Fruit fly (Drosophila melanogaster) whole organism, embryonic: ENCODE results near the gene Doc2.

Experiments
- ATbp ChIP-seq: fragments of 200-800 bp; sonication (Bioruptor generic); optimal IDR thresholded peaks from 2 replicates; lab custom pipeline; 2017; ENCODE audit warnings: missing biosample characterization, mild to moderate bottlenecking, missing genetic modification characterization, missing genetic modification reagents
- BEAF-32 ChIP-seq: fragments of 200-800 bp; sonication (Bioruptor generic); optimal IDR thresholded peaks from 3 replicates; lab custom pipeline; 2017; ENCODE audit warnings: missing biosample characterization, missing genetic modification characterization, mild to moderate bottlenecking, moderate library complexity, missing genetic modification reagents
- CG10321 ChIP-seq: fragments of 200-800 bp; sonication (Bioruptor generic); IDR thresholded peaks from 2 replicates; pipeline ENCODE4 v1.3.6; 2022; ENCODE audit warnings: missing biosample characterization, missing genetic modification characterization
- CG10431 ChIP-seq: fragments of 200-800 bp; sonication (Bioruptor generic); optimal IDR thresholded peaks from 3 replicates; lab custom pipeline; 2018; ENCODE audit warnings: missing biosample characterization, mild to moderate bottlenecking, missing genetic modification characterization
- CG16813 ChIP-seq: fragments of 200-800 bp; sonication (Bioruptor generic); IDR thresholded peaks from 3 replicates; pipeline ENCODE4 v1.3.6; 2022; ENCODE audit warnings: missing biosample characterization, missing genetic modification characterization; ENCODE audit not compliant: partially characterized antibody
- CG17385 ChIP-seq: fragments of 200-800 bp; sonication (Bioruptor generic); optimal IDR thresholded peaks from 3 replicates; lab custom pipeline; 2018; ENCODE audit warnings: missing biosample characterization, mild to moderate bottlenecking, missing genetic modification characterization
- CG31224 ChIP-seq: fragments of 200-800 bp; sonication (Bioruptor generic); IDR thresholded peaks from 2 replicates; pipeline ENCODE4 v1.3.6; 2022; ENCODE audit warnings: missing biosample characterization, missing genetic modification characterization
- CG3407 ChIP-seq: fragments of 200-800 bp; sonication (Bioruptor generic); optimal IDR thresholded peaks from 2 replicates; lab custom pipeline; 2018; ENCODE audit warnings: missing biosample characterization, mild to moderate bottlenecking, missing genetic modification characterization
- CG3847 ChIP-seq: fragments of 200-800 bp; sonication (Bioruptor generic); IDR thresholded peaks from 2 replicates; pipeline ENCODE4 v1.3.6; 2022; ENCODE audit warnings: missing biosample characterization, missing genetic modification characterization
- CG4360 ChIP-seq: fragments of 200-800 bp; sonication (Bioruptor generic); IDR thresholded peaks from 2 replicates; pipeline ENCODE4 v1.3.6; 2022; ENCODE audit warnings: missing biosample characterization, missing genetic modification characterization
- CG4617 ChIP-seq: fragments of 200-800 bp; sonication (Bioruptor generic); optimal IDR thresholded peaks from 3 replicates; lab custom pipeline; 2016; ENCODE audit warnings: missing biosample characterization, missing genetic modification characterization, borderline replicate concordance
- CG4820 ChIP-seq: fragments of 200-800 bp; sonication (Bioruptor generic); optimal IDR thresholded peaks from 3 replicates; lab custom pipeline; 2016; ENCODE audit warnings: missing biosample characterization, missing genetic modification characterization
- CG7271 ChIP-seq: fragments of 200-800 bp; sonication (Bioruptor generic); optimal IDR thresholded peaks from 2 replicates; lab custom pipeline; 2018; ENCODE audit warnings: missing biosample characterization, mild to moderate bottlenecking, missing genetic modification characterization, moderate library complexity
- CG7786 ChIP-seq: fragments of 200-800 bp; sonication (Bioruptor generic); optimal IDR thresholded peaks from 2 replicates; lab custom pipeline; 2016; ENCODE audit warnings: missing biosample characterization, missing genetic modification characterization
- CG7963 ChIP-seq: fragments of 200-800 bp; sonication (Bioruptor generic); IDR thresholded peaks from 3 replicates; pipeline ENCODE4 v1.3.6; 2022; ENCODE audit warnings: missing biosample characterization, missing genetic modification characterization; ENCODE audit not compliant: partially characterized antibody
- CG8089 ChIP-seq: fragments of 200-800 bp; sonication (Bioruptor generic); optimal IDR thresholded peaks from 3 replicates; lab custom pipeline; 2016; ENCODE audit warnings: missing biosample characterization, missing genetic modification characterization
- CG8924 ChIP-seq: fragments of 200-800 bp; optimal IDR thresholded peaks from 3 replicates; lab custom pipeline; 2019; ENCODE audit warnings: missing biosample characterization, mild to moderate bottlenecking, missing genetic modification characterization, moderate library complexity
- CTCF ChIP-seq: fragments of 200-800 bp; sonication (Bioruptor generic); optimal IDR thresholded peaks from 2 replicates; lab custom pipeline; 2017; ENCODE audit warnings: missing biosample characterization, mild to moderate bottlenecking, missing genetic modification characterization, moderate library complexity
- HLH3B ChIP-seq: fragments of 200-800 bp; sonication (Bioruptor generic); IDR thresholded peaks from 2 replicates; pipeline ENCODE4 v1.3.6; 2022; ENCODE audit warnings: missing biosample characterization, missing genetic modification characterization
- HLHmδ ChIP-seq: fragments of 200-800 bp; sonication (Bioruptor generic); optimal IDR thresholded peaks from 2 replicates; lab custom pipeline; 2018; ENCODE audit warnings: missing biosample characterization, mild to moderate bottlenecking, missing genetic modification characterization, moderate library complexity
- HmgZ ChIP-seq: fragments of 200-800 bp; sonication (Bioruptor generic); optimal IDR thresholded peaks from 2 replicates; lab custom pipeline; 2018; ENCODE audit warnings: missing biosample characterization, mild to moderate bottlenecking, missing genetic modification characterization
- MESR4 ChIP-seq: fragments of 200-800 bp; sonication (Bioruptor generic); optimal IDR thresholded peaks from 2 replicates; lab custom pipeline; 2018; ENCODE audit warnings: missing biosample characterization, mild to moderate bottlenecking, missing genetic modification characterization, moderate library complexity
- Med ChIP-seq: fragments of 200-800 bp; sonication (Bioruptor generic); peaks from one replicate; lab custom pipeline; 2016; ENCODE audit warnings: missing biosample characterization, missing genetic modification characterization, mild to moderate bottlenecking, inconsistent platforms, moderate library complexity
- Myb ChIP-seq: fragments of 200-800 bp; sonication (Bioruptor generic); optimal IDR thresholded peaks from 2 replicates; lab custom pipeline; 2016; ENCODE audit warnings: missing biosample characterization, missing genetic modification characterization
- Opbp ChIP-seq: fragments of 200-800 bp; sonication (Bioruptor generic); IDR thresholded peaks from 3 replicates; pipeline ENCODE4 v1.3.6; 2022; ENCODE audit warnings: missing biosample characterization, missing genetic modification characterization; ENCODE audit not compliant: partially characterized antibody
- Scr ChIP-seq: fragments of 200-800 bp; sonication (Bioruptor generic); IDR thresholded peaks from 2 replicates; pipeline ENCODE4 v1.3.6; 2022; ENCODE audit warnings: missing biosample characterization, missing genetic modification characterization; ENCODE audit not compliant: partially characterized antibody
- Taf1 ChIP-seq: fragments of 200-800 bp; sonication (Bioruptor generic); IDR thresholded peaks from 2 replicates; pipeline ENCODE4 v1.3.6; 2022; ENCODE audit warnings: missing biosample characterization, missing genetic modification characterization
- Trl ChIP-seq, 3 experiments: fragments of >200 bp in 2 of 3; fragments of 200-800 bp in 1 of 3; sonication (Bioruptor generic) in 1 of 3; optimal IDR thresholded peaks; 2 replicates in 1 of 3; 3 replicates in 2 of 3; lab custom pipeline; 2016 to 2017; ENCODE audit warnings: missing biosample characterization in 1 of 3, missing genetic modification characterization in 1 of 3
- ac ChIP-seq: fragments of 200-800 bp; sonication (Bioruptor generic); optimal IDR thresholded peaks from 3 replicates; lab custom pipeline; 2017; ENCODE audit warnings: missing biosample characterization, mild to moderate bottlenecking, missing genetic modification characterization
- bbx ChIP-seq: fragments of 200-800 bp; sonication (Bioruptor generic); IDR thresholded peaks from 2 replicates; pipeline ENCODE4 v1.3.6; 2022; ENCODE audit warnings: missing biosample characterization, missing genetic modification characterization; ENCODE audit not compliant: partially characterized antibody
- cato ChIP-seq: fragments of 200-800 bp; sonication (Bioruptor generic); optimal IDR thresholded peaks from 2 replicates; lab custom pipeline; 2016; ENCODE audit warnings: missing biosample characterization, missing genetic modification characterization, borderline replicate concordance
- ci ChIP-seq: fragments of 200-800 bp; sonication (Bioruptor generic); IDR thresholded peaks from 3 replicates; pipeline ENCODE4 v1.3.6; 2022; ENCODE audit warnings: missing biosample characterization, missing genetic modification characterization
- crc ChIP-seq: fragments of 200-800 bp; sonication (Bioruptor generic); optimal IDR thresholded peaks from 2 replicates; lab custom pipeline; 2016; ENCODE audit warnings: missing biosample characterization, missing genetic modification characterization
- crp ChIP-seq, 2 experiments: fragments of 200-800 bp; sonication (Bioruptor generic); optimal IDR thresholded peaks; 2 replicates in 1 of 2; 3 replicates in 1 of 2; lab custom pipeline; 2017; ENCODE audit warnings: missing biosample characterization in 2 of 2, missing genetic modification characterization in 2 of 2, mild to moderate bottlenecking in 1 of 2, moderate library complexity in 1 of 2
- dysf ChIP-seq: fragments of 200-800 bp; sonication (Bioruptor generic); IDR thresholded peaks from 3 replicates; pipeline ENCODE4 v1.3.6; 2022; ENCODE audit warnings: missing biosample characterization, missing genetic modification characterization
- en ChIP-seq: fragments of 200-800 bp; sonication (Bioruptor generic); optimal IDR thresholded peaks from 2 replicates; lab custom pipeline; 2016; ENCODE audit warnings: missing biosample characterization, missing genetic modification characterization
- ftz-f1 ChIP-seq: fragments of 200-800 bp; sonication (Bioruptor generic); optimal IDR thresholded peaks from 2 replicates; lab custom pipeline; 2016; ENCODE audit warnings: missing biosample characterization, missing genetic modification characterization
- hb ChIP-seq: fragments of 200-800 bp; sonication (Bioruptor generic); IDR thresholded peaks from 3 replicates; pipeline ENCODE4 v1.3.6; 2022; ENCODE audit warnings: missing biosample characterization, missing genetic modification characterization; ENCODE audit not compliant: partially characterized antibody
- hbn ChIP-seq: fragments of 200-800 bp; sonication (Bioruptor generic); IDR thresholded peaks from 2 replicates; pipeline ENCODE4 v1.3.6; 2022; ENCODE audit warnings: missing biosample characterization, missing genetic modification characterization; ENCODE audit not compliant: partially characterized antibody
- ken ChIP-seq: fragments of 200-800 bp; sonication (Bioruptor generic); IDR thresholded peaks from 3 replicates; pipeline ENCODE4 v1.3.6; 2022; ENCODE audit warnings: missing biosample characterization, missing genetic modification characterization
- lab ChIP-seq: fragments of 200-800 bp; sonication (Bioruptor generic); optimal IDR thresholded peaks from 3 replicates; lab custom pipeline; 2017; ENCODE audit warnings: missing biosample characterization, missing genetic modification characterization, mild to moderate bottlenecking, moderate library complexity, missing genetic modification reagents
- nerfin-1 ChIP-seq: fragments of 200-800 bp; sonication (Bioruptor generic); optimal IDR thresholded peaks from 3 replicates; lab custom pipeline; 2019; ENCODE audit warnings: missing biosample characterization, mild to moderate bottlenecking, missing genetic modification characterization, moderate library complexity
- pros ChIP-seq: fragments of 200-800 bp; sonication (Bioruptor generic); optimal IDR thresholded peaks from 3 replicates; lab custom pipeline; 2019; ENCODE audit warnings: missing biosample characterization, mild to moderate bottlenecking, missing genetic modification characterization, moderate library complexity
- rib ChIP-seq: fragments of 200-800 bp; sonication (Bioruptor generic); IDR thresholded peaks from 2 replicates; pipeline ENCODE4 v1.3.6; 2022; ENCODE audit warnings: missing biosample characterization, missing genetic modification characterization
- stwl ChIP-seq: fragments of 200-800 bp; sonication (Bioruptor generic); optimal IDR thresholded peaks from 3 replicates; lab custom pipeline; 2018; ENCODE audit warnings: missing biosample characterization, mild to moderate bottlenecking, missing genetic modification characterization, moderate library complexity
- trem ChIP-seq: fragments of 200-800 bp; optimal IDR thresholded peaks from 3 replicates; lab custom pipeline; 2019; ENCODE audit warnings: missing biosample characterization, mild to moderate bottlenecking, missing genetic modification characterization, moderate library complexity
- unc-4 ChIP-seq: fragments of 200-800 bp; sonication (Bioruptor generic); IDR thresholded peaks from 2 replicates; pipeline ENCODE4 v1.3.6; 2022; ENCODE audit warnings: missing biosample characterization, missing genetic modification characterization; ENCODE audit not compliant: partially characterized antibody
- zen2 ChIP-seq: fragments of 200-800 bp; sonication (Bioruptor generic); IDR thresholded peaks from 3 replicates; pipeline ENCODE4 v1.3.6; 2022; ENCODE audit warnings: missing biosample characterization, missing genetic modification characterization; ENCODE audit not compliant: partially characterized antibody

The Doc2 gene

dm6 chr3L:8966324-8967011 lies 52.6 kb downstream of the Doc2 start, which contains the start of the genes CG5653 and CG5021 (continued):
- TF ChIP-seq ci (GFP tag; lab: Robert Waterston, UW), result no peak
- TF ChIP-seq hb (GFP tag; lab: Robert Waterston, UW), result peak; percentile 70; the same call in 2 of the 3 replicates
- no peak for TF ChIP-seq dysf
- TF ChIP-seq CG10431 (GFP tag; lab: Kevin White, UChicago), result no peak
- no peak for TF ChIP-seq HLH3B
- TF ChIP-seq Scr (GFP tag; lab: Robert Waterston, UW), result peak; percentile 47
- TF ChIP-seq CG8089, result no peak
- no peak for TF ChIP-seq ac (GFP tag; lab: Kevin White, UChicago)
- TF ChIP-seq lab (GFP tag; lab: Kevin White, UChicago), result no peak
- peak; percentile 19 for TF ChIP-seq CG4617 (GFP tag; lab: Kevin White, UChicago)
- peak; percentile 51; the same call in 1 of the 3 replicates for TF ChIP-seq zen2 (GFP tag; lab: Robert Waterston, UW)
- TF ChIP-seq CTCF, result no peak
- no peak for TF ChIP-seq Taf1 (GFP tag; lab: Robert Waterston, UW)
- TF ChIP-seq CG8924 (tag; lab: Kevin White, UChicago), result no peak
- no peak for TF ChIP-seq CG10321 (GFP tag; lab: Robert Waterston, UW)
- TF ChIP-seq crc, result no peak
- no peak for TF ChIP-seq nerfin-1 (tag; lab: Kevin White, UChicago)
- peak; percentile 61 for TF ChIP-seq BEAF-32
- TF ChIP-seq en (GFP tag; lab: Kevin White, UChicago), result no peak
- peak; percentile 59 for TF ChIP-seq CG3847 (GFP tag; lab: Robert Waterston, UW)
- TF ChIP-seq unc-4, result peak; percentile 57
- no peak for TF ChIP-seq CG7271
- peak in 1 of 2 experiments; percentile 68 for TF ChIP-seq crp (GFP tag; optimal IDR thresholded peaks at IDR 0.05; lab: Kevin White, UChicago)
- peak; percentile 98 for TF ChIP-seq trem
- peak; percentile 82 for TF ChIP-seq ftz-f1 (GFP tag; lab: Kevin White, UChicago)
- peak; percentile 47 for TF ChIP-seq HmgZ (tag; lab: Kevin White, UChicago)
- TF ChIP-seq rib (GFP tag; lab: Robert Waterston, UW), result peak; percentile 52; the same call in 1 of the 2 replicates
- TF ChIP-seq bbx, result peak; percentile 72
- no peak for TF ChIP-seq CG31224 (GFP tag; lab: Robert Waterston, UW)
- TF ChIP-seq cato (GFP tag; lab: Kevin White, UChicago), result no peak
- no peak for TF ChIP-seq ken (GFP tag; lab: Robert Waterston, UW)
- peak; percentile 53 for TF ChIP-seq stwl (tag; lab: Kevin White, UChicago)
- TF ChIP-seq Myb (GFP tag; lab: Kevin White, UChicago), result peak; percentile 68
- TF ChIP-seq HLHmδ (GFP tag; lab: Kevin White, UChicago), result no peak
- TF ChIP-seq CG17385 (GFP tag; lab: Kevin White, UChicago), result no peak
- no peak for TF ChIP-seq ATbp (GFP tag; lab: Kevin White, UChicago)
- TF ChIP-seq CG4820 (GFP tag; lab: Kevin White, UChicago), result no peak
- TF ChIP-seq CG7963, result peak; percentile 68
- TF ChIP-seq CG3407 (GFP tag; lab: Kevin White, UChicago), result no peak
- TF ChIP-seq Med, result peak; percentile 24
- no peak for TF ChIP-seq Trl (optimal IDR thresholded peaks at IDR 0.05; lab: Kevin White, UChicago)
- TF ChIP-seq Trl (GFP tag; optimal IDR thresholded peaks at IDR 0.05; lab: Kevin White, UChicago), result no peak
- TF ChIP-seq CG4360, result peak; percentile 81
- no peak for TF ChIP-seq hbn (GFP tag; lab: Robert Waterston, UW)
- TF ChIP-seq Opbp, result peak; percentile 63; the same call in 2 of the 3 replicates
- no peak for TF ChIP-seq CG7786
- TF ChIP-seq CG16813 (GFP tag; lab: Robert Waterston, UW), result peak; percentile 49; the same call in 1 of the 3 replicates
- peak; percentile 48 for TF ChIP-seq MESR4 (GFP tag; lab: Kevin White, UChicago)
- TF ChIP-seq pros (GFP tag; lab: Kevin White, UChicago), result no peak
